Fruit fly (Drosophila melanogaster) S2 (cell line): ENCODE data around the gene Or35a.

Source experiments
- CG8478 ChIP-seq: fragments of >200 bp; optimal IDR thresholded peaks from 2 replicates; lab custom pipeline; 2018
- CTCF ChIP-seq, 2 experiments: fragments of >200 bp; optimal IDR thresholded peaks; 2 replicates each; lab custom pipeline; 2018

- TF ChIP-seq CG8478 (lab: Kevin White, UChicago) (no peak), CTCF (optimal IDR thresholded peaks at IDR 0.05; lab: Kevin White, UChicago) (no peak)
These were observed at the start of gene Or35a for dm6 chr2L:15623458-15623857.
